Fruit fly (Drosophila melanogaster): ENCODE data around the gene mtSSB.
"Not testable (repeated sequence)": the region's sequence is repeated elsewhere in the genome, so short reads cannot be mapped to it uniquely, and the experiment has no call there.

The mtSSB gene

DNA sequence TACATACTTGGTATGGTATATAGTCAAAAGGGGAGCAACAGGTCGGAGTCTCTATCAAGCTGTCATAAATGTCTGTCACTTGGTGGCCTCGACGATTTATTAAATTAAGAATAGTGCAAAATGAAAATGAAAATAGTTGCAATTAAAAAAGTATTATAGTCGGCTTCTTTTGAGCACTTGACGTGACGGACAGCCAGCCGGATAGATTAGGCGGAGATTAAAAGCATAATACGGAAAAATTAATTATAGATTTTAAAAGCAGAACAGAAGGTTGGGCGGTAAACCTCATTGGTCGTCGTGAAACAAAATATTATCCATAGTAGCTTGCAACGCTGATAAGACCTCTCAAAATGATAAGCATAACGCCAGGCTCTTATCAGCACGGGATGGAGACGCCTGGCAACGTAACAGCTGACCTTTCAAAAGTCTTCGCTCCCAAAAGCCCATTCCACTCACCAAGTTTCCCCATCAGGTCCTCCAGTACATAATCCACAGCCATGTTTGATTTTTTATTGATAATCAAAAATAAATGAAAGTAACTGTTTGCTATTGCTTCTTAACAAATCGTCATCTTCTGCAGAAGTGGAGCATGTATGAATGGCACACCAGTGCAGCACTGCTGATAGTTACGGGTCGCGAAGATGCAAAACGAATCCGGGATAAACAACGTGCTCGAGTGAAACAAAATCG, 2.6 kb downstream of the mtSSB start:
- TF ChIP-seq noc (tag; optimal IDR thresholded peaks at IDR 0.05), result peak; percentile 70

DNA sequence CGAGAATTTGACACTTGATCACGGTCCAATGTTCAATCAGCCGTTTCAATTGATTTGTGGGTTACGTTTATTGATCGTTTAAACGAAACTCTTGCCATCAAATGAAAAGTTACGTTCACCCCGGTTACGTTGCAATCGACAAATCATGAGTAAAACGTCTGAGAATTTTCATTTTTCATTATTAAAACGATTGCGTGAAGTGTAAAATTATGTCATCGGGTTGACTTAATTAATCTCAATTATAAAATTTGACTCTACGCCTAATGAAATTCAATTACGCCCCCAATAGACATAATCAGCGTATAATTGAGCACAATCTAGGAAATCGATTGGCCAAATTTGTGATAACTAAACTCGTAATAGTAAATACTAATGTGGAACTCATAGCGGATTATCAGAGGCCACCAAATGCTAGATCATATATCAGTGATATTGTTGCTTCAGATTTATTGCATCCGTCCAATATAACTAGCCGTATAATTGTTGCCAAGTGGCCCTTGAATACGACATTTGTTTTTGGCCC, 4.5 kb downstream of the mtSSB start:
- peak; percentile 8 for TF ChIP-seq noc (tag; optimal IDR thresholded peaks at IDR 0.05)

DNA sequence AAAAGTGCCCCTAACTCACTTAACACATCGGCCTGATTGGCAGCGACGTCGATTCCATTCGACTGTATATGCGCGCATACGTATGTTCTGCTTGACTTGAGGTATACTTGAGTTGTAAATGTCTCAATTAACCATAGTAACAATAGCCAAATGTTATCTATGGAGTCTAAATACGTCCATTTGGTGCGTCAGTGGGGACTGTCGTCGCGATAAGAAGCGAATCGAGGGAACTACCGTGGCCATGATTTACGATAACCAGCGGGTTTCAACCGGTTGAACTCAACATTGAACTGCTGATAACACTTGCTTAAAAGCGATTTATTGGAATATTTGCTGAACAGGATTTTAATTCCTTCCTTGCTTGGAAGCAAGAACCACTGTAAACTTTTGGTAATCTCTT, 14.3 kb downstream of the mtSSB start:
- no peak for TF ChIP-seq noc (tag; optimal IDR thresholded peaks at IDR 0.05)

DNA sequence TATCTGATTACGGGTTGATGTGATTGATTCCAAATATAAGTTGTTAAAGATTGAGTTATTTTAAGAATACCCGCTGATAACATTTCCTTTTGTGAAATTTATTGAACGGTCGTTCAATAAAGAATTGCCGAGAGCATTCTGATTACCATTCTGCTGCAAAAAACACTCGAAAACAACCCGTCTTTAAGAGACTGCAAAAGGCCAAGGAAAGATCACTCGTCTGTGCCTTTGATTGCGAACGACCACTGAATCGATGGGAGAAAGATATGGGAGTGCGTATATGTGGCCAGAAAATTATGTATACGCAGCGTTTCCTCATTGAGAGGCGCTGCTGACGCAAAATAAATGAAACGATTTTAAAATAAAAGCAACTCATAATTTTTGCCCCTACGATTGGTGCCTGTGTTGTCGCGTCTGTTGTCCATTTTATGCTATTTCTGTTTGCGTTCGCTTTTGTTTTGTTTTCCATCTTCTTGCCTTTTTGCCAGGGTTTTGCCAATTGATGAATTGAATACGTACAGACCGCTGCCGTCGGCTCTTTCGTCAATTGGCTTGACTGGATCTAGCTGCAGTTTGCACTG, 14.8 kb downstream of the mtSSB start:
- no peak for TF ChIP-seq noc (tag; optimal IDR thresholded peaks at IDR 0.05)

DNA sequence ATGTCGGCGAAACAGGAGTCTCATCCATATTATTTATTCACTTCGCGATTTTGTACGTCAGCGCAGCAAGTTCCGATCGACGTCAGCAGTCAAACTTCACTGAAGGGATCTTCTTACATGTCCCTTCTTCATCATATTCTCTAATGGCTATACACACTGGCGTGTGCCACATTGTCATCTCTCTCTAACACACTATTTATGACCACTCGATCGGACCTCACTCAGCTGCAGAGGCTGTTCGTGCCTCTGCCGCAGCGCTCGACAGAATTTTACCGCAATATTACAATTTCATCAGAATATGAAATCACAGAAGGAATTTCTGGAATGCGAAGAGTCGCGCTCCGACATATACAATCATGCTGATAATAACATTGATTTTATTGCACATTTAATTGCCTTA, 15.6 kb downstream of the mtSSB start, which contains the start of gene Bin1:
Gene Bin1 (minus strand): TSS at position 101 of the 400 bp plus-strand sequence.
- not testable (repeated sequence) for TF ChIP-seq noc (tag; optimal IDR thresholded peaks at IDR 0.05)

DNA sequence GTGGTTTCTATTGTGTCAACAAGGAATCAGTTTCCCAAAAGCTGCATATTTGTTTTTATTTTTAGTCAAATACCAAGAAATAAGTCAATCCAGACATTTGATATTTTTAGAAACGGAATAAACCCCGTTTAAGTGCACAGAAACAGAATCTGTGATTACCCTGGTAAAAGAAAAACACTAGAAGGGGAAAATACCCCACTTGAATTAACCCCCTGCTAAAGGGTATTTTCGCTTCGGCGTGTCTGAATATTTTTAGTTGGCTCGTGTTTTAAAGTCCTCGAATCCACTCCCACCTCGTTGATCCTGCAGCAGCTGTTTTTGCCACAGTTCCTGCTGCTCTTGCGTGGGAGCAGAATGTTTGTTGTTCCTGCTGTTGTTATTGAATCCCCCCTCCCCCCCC, 17.3 kb downstream of the mtSSB start:
- no peak for TF ChIP-seq noc (tag; optimal IDR thresholded peaks at IDR 0.05)

DNA sequence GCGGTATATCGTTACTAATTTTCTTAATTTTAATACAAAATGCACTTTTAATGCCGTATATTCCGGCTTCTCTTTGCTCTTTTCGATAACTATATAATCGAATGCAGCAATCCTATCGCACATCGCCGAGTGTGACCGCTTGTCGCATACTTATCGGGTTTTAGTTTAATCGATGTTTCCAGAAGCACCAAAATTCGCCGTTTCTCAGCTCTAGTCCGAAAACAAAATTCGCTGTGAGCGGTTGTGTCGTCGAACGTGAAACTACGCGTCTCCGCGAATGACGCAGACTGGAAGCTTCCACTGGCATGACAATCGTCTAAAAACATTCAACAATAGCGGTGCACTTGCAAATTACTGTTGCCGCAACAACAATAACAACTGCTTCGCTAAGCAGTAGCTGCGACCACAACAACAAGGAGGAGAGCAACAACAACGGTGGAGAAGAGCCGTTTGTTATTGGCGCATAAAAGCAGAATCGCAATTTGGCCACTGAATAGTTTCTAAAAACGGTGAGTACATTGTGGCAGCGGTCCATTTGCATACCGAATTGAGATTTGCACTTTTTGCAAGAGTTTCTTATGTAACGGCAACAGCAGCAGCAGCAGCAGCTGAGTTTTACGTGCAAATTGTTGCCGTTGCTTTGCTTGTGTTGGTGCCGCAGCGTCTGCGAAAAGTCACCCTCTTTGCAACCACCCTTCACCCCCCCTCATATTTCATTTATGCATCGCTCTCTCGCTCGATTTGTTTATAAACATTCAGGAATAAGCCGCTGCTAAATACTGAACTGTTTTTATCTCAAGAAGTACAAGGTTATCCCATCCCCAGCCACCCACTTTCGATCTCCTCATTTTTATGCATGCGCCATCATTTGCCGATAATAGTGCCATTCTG, 18.0 kb downstream of the mtSSB start, which contains the start of gene sra:
Gene sra (plus strand): TSS at position 209 of the 891 bp plus-strand sequence.
- TF ChIP-seq noc (tag; optimal IDR thresholded peaks at IDR 0.05), result no peak

DNA sequence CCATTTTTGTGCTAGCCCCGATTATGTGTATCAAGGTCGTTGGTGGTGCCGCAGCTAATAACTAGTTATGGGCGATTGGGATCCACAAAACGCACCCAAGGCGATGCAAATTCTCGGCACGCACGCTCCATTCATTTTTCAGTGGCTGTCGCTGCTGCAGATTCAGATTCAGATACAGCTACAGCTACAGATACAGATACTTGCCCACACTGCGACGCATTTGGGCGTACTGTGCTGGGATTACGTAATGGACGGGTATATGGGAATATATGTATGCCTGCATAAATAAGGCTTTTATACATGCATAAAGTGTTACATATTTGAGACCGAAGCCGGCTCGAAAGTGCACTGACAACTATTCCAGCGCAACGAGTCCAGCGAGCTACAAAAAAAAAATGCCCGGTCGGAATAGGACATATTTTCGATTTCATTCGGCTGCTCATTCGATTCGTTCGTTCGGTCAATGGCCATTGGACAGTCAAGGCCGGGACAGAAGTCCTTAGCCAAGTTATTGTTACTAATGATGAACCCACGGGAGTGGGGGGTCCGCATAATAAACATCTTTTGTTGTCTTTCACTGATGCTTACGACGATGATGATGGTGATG, 22.7 kb downstream of the mtSSB start:
- no peak for TF ChIP-seq noc (tag; optimal IDR thresholded peaks at IDR 0.05)

DNA sequence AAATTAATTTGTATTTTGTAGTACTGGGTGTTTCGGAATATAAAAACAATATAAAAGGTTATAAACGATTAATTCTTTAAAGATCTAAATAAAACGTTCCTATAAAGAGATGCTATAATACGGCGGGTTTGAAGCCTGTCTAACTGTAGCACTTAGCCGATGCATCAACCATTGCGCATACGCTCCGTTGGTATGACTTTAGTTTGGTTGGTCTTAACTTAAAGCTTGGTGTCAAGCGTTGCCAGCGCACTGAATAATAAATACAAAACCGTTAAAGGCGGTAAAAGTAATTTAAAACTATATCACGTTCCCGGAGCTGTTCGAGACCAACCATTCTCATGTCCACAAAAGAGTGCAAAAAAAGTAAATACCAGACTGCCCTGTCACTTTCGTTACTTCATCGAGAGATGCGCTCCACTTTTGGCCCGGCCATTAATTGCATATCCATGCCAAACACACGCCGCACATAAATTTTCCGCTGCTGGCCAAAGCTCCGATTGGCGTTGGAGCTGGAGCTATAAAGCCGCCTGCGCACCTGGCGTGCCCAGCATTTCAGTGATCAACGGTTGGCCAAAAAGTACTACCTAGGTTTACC, 24.5 kb downstream of the mtSSB start, which contains the start of gene CG8927:
Gene CG8927 (plus strand): TSS at position 545 of the 595 bp plus-strand sequence.
- no peak for TF ChIP-seq noc (tag; optimal IDR thresholded peaks at IDR 0.05)

DNA sequence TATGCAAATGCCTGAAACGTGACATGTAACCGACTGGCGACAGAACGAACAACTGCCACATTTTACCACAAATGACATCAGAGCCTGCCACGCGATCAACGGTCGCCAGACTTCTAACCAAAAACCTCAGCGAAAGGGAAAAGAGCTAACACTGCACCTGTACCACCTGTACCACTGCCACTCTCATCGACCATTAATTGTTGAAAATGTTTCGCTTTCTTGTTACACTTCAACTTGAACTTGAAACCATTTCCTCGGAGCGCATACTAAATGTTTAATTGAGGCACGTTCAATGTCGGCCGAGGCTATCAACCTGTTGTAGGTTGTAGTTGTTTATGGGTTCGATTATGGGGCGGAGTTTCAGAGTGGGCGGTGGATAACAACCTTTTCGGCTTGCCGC, 28.5 kb downstream of the mtSSB start:
- no peak for TF ChIP-seq noc (tag; optimal IDR thresholded peaks at IDR 0.05)

DNA sequence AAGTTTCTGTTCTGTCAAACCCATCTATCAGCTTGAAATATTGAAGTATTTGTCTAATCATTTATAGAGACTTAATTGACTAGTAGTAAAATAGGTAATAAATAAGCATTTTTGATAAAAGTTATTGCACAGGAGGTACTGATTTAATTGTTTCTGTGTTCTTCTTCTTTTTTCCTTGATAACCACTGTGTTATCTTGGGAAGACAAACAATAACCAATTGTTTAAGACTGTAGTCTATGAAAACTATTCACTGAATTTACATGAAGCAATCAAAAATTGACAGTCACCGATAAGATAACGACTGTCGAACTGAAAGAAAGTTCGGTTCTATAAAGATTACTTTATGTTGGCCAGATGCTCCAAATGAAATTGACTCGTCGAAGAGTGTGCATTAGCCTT, 31.6 kb downstream of the mtSSB start:
- TF ChIP-seq noc (tag; optimal IDR thresholded peaks at IDR 0.05), result peak; percentile 30

DNA sequence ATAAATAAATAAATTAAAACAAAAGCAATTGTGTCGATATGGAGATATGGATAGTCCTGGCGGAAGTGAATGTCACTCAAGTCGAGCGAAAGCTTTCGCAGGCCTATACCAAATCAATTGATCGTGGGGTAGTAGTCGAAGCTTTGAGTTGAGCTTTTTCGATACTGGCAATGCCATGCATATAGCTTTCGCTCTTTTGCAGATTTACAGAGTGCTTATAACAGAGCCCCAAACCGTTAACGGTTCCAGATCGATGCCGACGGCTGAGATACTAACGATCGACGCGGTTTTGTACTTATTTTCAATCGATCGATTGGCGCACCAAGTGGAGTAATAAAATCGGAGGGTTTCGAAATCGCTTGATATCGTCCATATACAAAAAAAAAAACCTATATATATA, 33.3 kb downstream of the mtSSB start, which contains the start of gene CG8925:
Gene CG8925 (plus strand): TSS at position 245 of the 400 bp plus-strand sequence.
- TF ChIP-seq noc (tag; optimal IDR thresholded peaks at IDR 0.05), result no peak

DNA sequence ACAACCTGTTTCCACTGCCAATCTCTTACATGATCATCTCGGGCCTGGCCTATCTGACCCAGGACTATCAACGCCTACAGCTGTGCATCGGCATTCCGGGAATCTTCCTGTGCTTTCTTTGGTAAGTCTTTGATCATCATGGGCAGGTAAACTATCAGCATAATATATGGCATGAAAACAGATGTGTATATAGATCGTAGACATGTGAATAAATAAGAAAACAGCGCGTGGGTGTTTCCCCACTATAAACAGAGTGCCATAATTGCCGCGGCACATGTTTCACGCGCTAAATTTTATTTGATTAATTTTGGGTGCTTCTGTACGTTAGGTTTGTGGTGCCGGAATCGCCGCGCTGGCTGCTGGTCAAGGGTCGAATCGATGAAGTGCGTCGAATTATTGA, 37.0 kb downstream of the mtSSB start:
- no peak for TF ChIP-seq noc (tag; optimal IDR thresholded peaks at IDR 0.05)

DNA sequence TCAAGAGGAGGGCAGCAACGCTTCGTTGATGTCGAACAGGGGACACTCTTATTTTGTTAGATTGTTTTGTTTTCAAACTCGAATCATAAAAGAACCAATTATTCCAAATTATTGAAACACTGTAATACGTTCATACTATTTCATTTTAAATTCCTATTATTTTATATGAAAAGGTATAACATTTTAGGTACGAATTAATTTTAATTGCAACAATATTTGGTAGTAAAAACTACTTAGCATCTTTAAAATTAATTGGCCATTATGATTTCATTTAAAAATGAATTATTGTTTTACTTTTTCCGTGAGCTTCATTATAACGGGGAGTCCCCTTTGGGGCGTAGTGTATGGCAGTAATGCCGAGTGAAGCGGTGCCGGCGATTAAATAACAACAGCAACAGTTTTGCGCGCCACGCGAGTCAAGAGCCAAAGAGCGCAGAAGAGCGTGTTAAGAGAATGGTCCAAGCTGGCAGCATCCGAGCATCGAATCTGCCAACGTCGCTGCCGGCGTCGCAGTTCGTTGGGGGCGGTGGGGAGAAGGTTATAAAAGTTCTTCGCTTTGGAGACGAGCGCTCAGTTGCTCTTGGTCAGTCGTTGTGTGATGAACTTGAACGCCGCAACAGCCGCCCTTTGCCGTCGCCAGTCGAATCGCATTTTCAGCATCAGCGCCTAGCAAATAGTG, 47.3 kb downstream of the mtSSB start:
- TF ChIP-seq noc (tag; optimal IDR thresholded peaks at IDR 0.05), result peak; percentile 50

DNA sequence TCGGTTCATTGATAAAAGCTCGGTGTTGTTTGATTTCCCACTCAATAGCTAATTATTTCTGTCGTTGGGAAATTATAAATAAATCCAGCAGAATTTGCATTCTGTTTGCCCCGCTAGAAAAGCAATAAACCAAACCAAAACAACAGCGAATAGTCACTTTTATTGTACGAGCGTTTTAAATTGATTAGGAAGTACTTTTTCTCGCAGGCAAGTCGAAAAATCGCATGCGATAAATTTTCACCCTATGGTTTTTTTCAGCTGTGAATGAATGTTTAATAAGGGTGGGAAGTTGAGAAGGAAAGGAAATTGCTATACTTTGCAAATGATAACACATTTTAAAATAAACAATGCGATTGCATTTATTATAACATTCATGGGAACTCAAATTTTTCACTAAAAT, 49.0 kb downstream of the mtSSB start:
- TF ChIP-seq noc (tag; optimal IDR thresholded peaks at IDR 0.05), result no peak

Data from whole organism, larva.